Fruit fly (Drosophila melanogaster) whole organism, adult: Measurements from ENCODE around the gene CG13643.

Experiments used
- CG11617 ChIP-seq: fragments of 200-800 bp; sonication (Bioruptor generic); optimal IDR thresholded peaks from 2 replicates; lab custom pipeline; 2017; ENCODE audit warnings: mild to moderate bottlenecking, missing biosample characterization, missing genetic modification reagents, missing genetic modification characterization
- CG12768 ChIP-seq: fragments of 200-800 bp; sonication (Bioruptor generic); optimal IDR thresholded peaks from 2 replicates; lab custom pipeline; 2017; ENCODE audit warnings: missing biosample characterization, missing genetic modification characterization, mild to moderate bottlenecking, moderate library complexity, missing genetic modification reagents
- CG14711 ChIP-seq: fragments of 200-800 bp; sonication (Bioruptor generic); optimal IDR thresholded peaks from 2 replicates; lab custom pipeline; 2018; ENCODE audit warnings: missing biosample characterization, mild to moderate bottlenecking, missing genetic modification characterization, moderate library complexity
- CG1620 ChIP-seq: fragments of 200-800 bp; sonication (Bioruptor generic); optimal IDR thresholded peaks from 2 replicates; lab custom pipeline; 2016; ENCODE audit warnings: missing biosample characterization, missing genetic modification characterization
- CG33017 ChIP-seq: fragments of 200-800 bp; sonication (Bioruptor generic); optimal IDR thresholded peaks from 2 replicates; lab custom pipeline; 2018; ENCODE audit warnings: missing biosample characterization, mild to moderate bottlenecking, missing genetic modification characterization, moderate library complexity
- CG5204 ChIP-seq: fragments of 200-800 bp; sonication (Bioruptor generic); optimal IDR thresholded peaks from 2 replicates; lab custom pipeline; 2016; ENCODE audit warnings: missing biosample characterization, missing genetic modification characterization
- CG7045 ChIP-seq: fragments of 200-800 bp; sonication (Bioruptor generic); optimal IDR thresholded peaks from 2 replicates; lab custom pipeline; 2017; ENCODE audit warnings: missing biosample characterization, mild to moderate bottlenecking, missing genetic modification characterization
- CG7101 ChIP-seq: fragments of 200-800 bp; sonication (Bioruptor generic); optimal IDR thresholded peaks from 2 replicates; lab custom pipeline; 2018; ENCODE audit warnings: missing biosample characterization, mild to moderate bottlenecking, missing genetic modification characterization, moderate library complexity
- Clk ChIP-seq: fragments of 200-800 bp; sonication (Bioruptor generic); optimal IDR thresholded peaks from 2 replicates; lab custom pipeline; 2017; ENCODE audit warnings: missing biosample characterization, missing genetic modification characterization
- Crg-1 ChIP-seq: fragments of 200-800 bp; sonication (Bioruptor generic); optimal IDR thresholded peaks from 2 replicates; lab custom pipeline; 2016; ENCODE audit warnings: missing biosample characterization, missing genetic modification characterization
- Hr96 ChIP-seq: fragments of 200-800 bp; sonication (Bioruptor generic); optimal IDR thresholded peaks from 2 replicates; lab custom pipeline; 2016; ENCODE audit warnings: missing biosample characterization, missing genetic modification characterization
- Mnt ChIP-seq: fragments of 200-800 bp; sonication (Bioruptor generic); optimal IDR thresholded peaks from 2 replicates; lab custom pipeline; 2016; ENCODE audit warnings: missing biosample characterization, mild to moderate bottlenecking, missing genetic modification characterization
- bab1 ChIP-seq: fragments of 200-800 bp; sonication (Bioruptor generic); optimal IDR thresholded peaks from 3 replicates; lab custom pipeline; 2019; ENCODE audit warnings: missing biosample characterization, mild to moderate bottlenecking, missing genetic modification characterization, moderate library complexity
- cic ChIP-seq: fragments of 200-800 bp; sonication (Bioruptor generic); optimal IDR thresholded peaks from 2 replicates; lab custom pipeline; 2017; ENCODE audit warnings: missing biosample characterization, mild to moderate bottlenecking, missing genetic modification characterization, moderate library complexity
- cnc ChIP-seq, 2 experiments: fragments of >200 bp; optimal IDR thresholded peaks; 2 replicates each; lab custom pipeline; 2017
- kay ChIP-seq: fragments of 200-800 bp; sonication (Bioruptor generic); peaks from one replicate; lab custom pipeline; 2016; ENCODE audit warnings: missing biosample characterization, missing genetic modification characterization, borderline replicate concordance
- ovo ChIP-seq: fragments of 200-800 bp; sonication (Bioruptor generic); optimal IDR thresholded peaks from 2 replicates; lab custom pipeline; 2016; ENCODE audit warnings: missing biosample characterization, missing genetic modification characterization
- pad ChIP-seq: fragments of 200-800 bp; sonication (Bioruptor generic); optimal IDR thresholded peaks from 3 replicates; lab custom pipeline; 2017; ENCODE audit warnings: missing biosample characterization, missing genetic modification characterization, mild to moderate bottlenecking, moderate library complexity, missing genetic modification reagents
- tj ChIP-seq: fragments of 200-800 bp; sonication (Bioruptor generic); optimal IDR thresholded peaks from 3 replicates; lab custom pipeline; 2017; ENCODE audit warnings: missing biosample characterization, mild to moderate bottlenecking, missing genetic modification characterization, moderate library complexity
- toe ChIP-seq: fragments of 200-800 bp; sonication (Bioruptor generic); optimal IDR thresholded peaks from 2 replicates; lab custom pipeline; 2016; ENCODE audit warnings: missing biosample characterization, missing genetic modification characterization

Gene CG13643

dm6 chr3R:24914864-24915263, 9.1 kb upstream of the CG13643 start:
- no peak for TF ChIP-seq pad (GFP tag; lab: Kevin White, UChicago)
- no peak for TF ChIP-seq cic (GFP tag; lab: Kevin White, UChicago)
- no peak for TF ChIP-seq bab1 (GFP tag; lab: Kevin White, UChicago)
- TF ChIP-seq CG1620 (GFP tag; lab: Kevin White, UChicago), result no peak
- no peak for TF ChIP-seq CG11617 (GFP tag; lab: Kevin White, UChicago)
- no peak for TF ChIP-seq CG7045 (GFP tag; lab: Kevin White, UChicago)
- TF ChIP-seq Clk, result no peak
- TF ChIP-seq CG33017, result no peak
- TF ChIP-seq CG12768 (GFP tag; lab: Kevin White, UChicago), result no peak
- TF ChIP-seq CG5204, result no peak
- no peak for TF ChIP-seq kay
- TF ChIP-seq tj (GFP tag; lab: Kevin White, UChicago), result no peak
- no peak for TF ChIP-seq Hr96 (GFP tag; lab: Kevin White, UChicago)
- no peak for TF ChIP-seq CG7101

dm6 chr3R:24910097-24910496, 4.3 kb upstream of the CG13643 start:
- TF ChIP-seq CG12768 (GFP tag; lab: Kevin White, UChicago), result no peak
- TF ChIP-seq kay, result peak; percentile 48
- TF ChIP-seq Mnt, result no peak
- TF ChIP-seq tj (GFP tag; lab: Kevin White, UChicago), result no peak
- no peak for TF ChIP-seq CG11617 (GFP tag; lab: Kevin White, UChicago)
- TF ChIP-seq CG1620 (GFP tag; lab: Kevin White, UChicago), result no peak
- no peak for TF ChIP-seq toe (GFP tag; lab: Kevin White, UChicago)

dm6 chr3R:24908034-24908433, 2.2 kb upstream of the CG13643 start:
- no peak for TF ChIP-seq CG7101
- no peak for TF ChIP-seq tj (GFP tag; lab: Kevin White, UChicago)
- no peak for TF ChIP-seq bab1 (GFP tag; lab: Kevin White, UChicago)
- no peak for TF ChIP-seq CG14711 (tag; lab: Kevin White, UChicago)
- no peak for TF ChIP-seq CG1620 (GFP tag; lab: Kevin White, UChicago)
- no peak for TF ChIP-seq pad (GFP tag; lab: Kevin White, UChicago)
- TF ChIP-seq kay, result no peak
- TF ChIP-seq Clk, result no peak
- TF ChIP-seq CG7045 (GFP tag; lab: Kevin White, UChicago), result no peak
- no peak for TF ChIP-seq CG11617 (GFP tag; lab: Kevin White, UChicago)
- TF ChIP-seq Mnt, result no peak
- TF ChIP-seq ovo (GFP tag; lab: Kevin White, UChicago), result no peak
- TF ChIP-seq toe (GFP tag; lab: Kevin White, UChicago), result no peak
- no peak for TF ChIP-seq cnc (optimal IDR thresholded peaks at IDR 0.05; lab: Kevin White, UChicago)

- TF ChIP-seq tj (GFP tag; lab: Kevin White, UChicago), result no peak
- no peak for TF ChIP-seq CG14711 (tag; lab: Kevin White, UChicago)
- TF ChIP-seq toe (GFP tag; lab: Kevin White, UChicago), result no peak
- TF ChIP-seq Clk, result no peak
- no peak for TF ChIP-seq Crg-1 (GFP tag; lab: Kevin White, UChicago)
- TF ChIP-seq CG7101, result no peak
- TF ChIP-seq cnc (optimal IDR thresholded peaks at IDR 0.05; lab: Kevin White, UChicago), result no peak
- no peak for TF ChIP-seq cic (GFP tag; lab: Kevin White, UChicago)
- TF ChIP-seq CG7045 (GFP tag; lab: Kevin White, UChicago), result no peak
- no peak for TF ChIP-seq CG33017
- no peak for TF ChIP-seq CG1620 (GFP tag; lab: Kevin White, UChicago)
- no peak for TF ChIP-seq kay
- no peak for TF ChIP-seq bab1 (GFP tag; lab: Kevin White, UChicago)
- TF ChIP-seq Mnt, result no peak
- TF ChIP-seq CG11617 (GFP tag; lab: Kevin White, UChicago), result no peak
- TF ChIP-seq Hr96 (GFP tag; lab: Kevin White, UChicago), result no peak
- no peak for TF ChIP-seq ovo (GFP tag; lab: Kevin White, UChicago)
- TF ChIP-seq CG5204, result no peak
- no peak for TF ChIP-seq CG12768 (GFP tag; lab: Kevin White, UChicago)
Measured at dm6 chr3R:24906648-24907047, 844 bp upstream of the CG13643 start.

DNA sequence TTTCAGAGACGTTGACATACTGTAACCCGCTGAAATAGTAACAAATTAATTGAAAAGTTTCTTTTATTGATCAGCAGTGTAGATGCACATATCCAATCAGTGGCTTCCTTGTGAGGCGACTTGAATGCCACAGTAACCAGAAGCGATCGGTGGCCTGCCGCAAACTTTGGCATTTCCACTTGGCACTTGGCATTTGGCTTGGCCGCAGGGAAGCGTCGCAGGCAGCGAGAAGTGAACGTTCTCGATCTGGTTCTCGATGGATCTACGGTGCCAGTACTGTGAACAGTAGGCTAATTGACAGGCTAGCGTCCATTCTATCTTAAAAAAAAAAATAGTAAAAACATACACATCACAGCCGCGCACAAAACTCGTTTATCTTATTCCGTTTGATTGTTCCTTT, 5.0 kb downstream of the CG13643 start, which contains the start of gene CG10845:
Gene CG10845, plus strand, starts transcription at position 301 of the 400 bp plus-strand sequence.
- TF ChIP-seq CG1620 (GFP tag; lab: Kevin White, UChicago) (no peak), tj (GFP tag; lab: Kevin White, UChicago) (no peak), Hr96 (GFP tag; lab: Kevin White, UChicago) (no peak), toe (GFP tag; lab: Kevin White, UChicago) (no peak), CG5204 (no peak), CG12768 (GFP tag; lab: Kevin White, UChicago) (no peak), cic (GFP tag; lab: Kevin White, UChicago) (no peak), kay (no peak), CG14711 (tag; lab: Kevin White, UChicago) (no peak), Crg-1 (GFP tag; lab: Kevin White, UChicago) (no peak), ovo (GFP tag; lab: Kevin White, UChicago) (no peak), cnc (optimal IDR thresholded peaks at IDR 0.05; lab: Kevin White, UChicago) (no peak), CG11617 (GFP tag; lab: Kevin White, UChicago) (no peak), bab1 (GFP tag; lab: Kevin White, UChicago) (no peak), pad (GFP tag; lab: Kevin White, UChicago) (no peak), CG7101 (no peak)

DNA sequence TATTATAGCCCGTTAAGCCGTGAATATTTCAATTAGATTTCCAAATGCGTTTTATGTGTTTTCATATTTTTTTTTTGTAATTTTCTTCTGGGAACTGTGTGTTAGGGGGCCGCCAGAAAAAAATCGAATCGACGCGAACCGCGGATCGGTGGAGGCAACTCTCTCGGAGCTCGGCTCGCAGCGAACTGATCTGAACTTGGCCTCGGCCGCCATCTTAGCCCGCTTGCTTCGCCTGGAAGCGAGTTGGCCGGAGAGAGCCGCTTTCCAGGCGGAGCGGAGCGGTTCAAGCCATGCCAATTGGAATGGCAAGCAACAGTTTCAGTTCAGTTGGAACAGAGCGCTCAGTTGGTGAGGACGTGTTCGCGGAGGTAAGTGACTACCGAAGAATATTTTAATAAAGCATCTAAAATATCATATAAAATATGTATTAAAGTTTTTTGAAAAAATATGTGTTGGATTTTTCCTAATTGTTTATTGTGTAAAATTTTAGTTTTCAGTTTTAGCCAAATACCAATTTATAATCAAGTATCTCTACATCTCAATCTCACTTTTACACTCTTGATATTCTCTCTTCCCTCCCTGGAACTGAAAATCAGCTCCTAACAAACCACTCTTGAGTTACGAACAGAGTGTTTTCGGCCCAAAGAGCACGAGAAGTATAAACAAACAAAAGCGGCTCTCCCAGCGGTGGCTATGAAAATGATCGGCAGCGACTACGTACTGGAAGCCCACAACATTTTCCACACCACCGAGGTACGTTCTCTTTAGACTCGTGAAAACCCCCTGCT, 11.2 kb downstream of the CG13643 start, which contains the start of the genes CG31121 and CG11069:
Gene CG31121, minus strand, starts transcription at position 187 of the 788 bp plus-strand sequence.
Gene CG11069, plus strand, starts transcription at position 324 of the 788 bp plus-strand sequence.
- no peak for TF ChIP-seq Hr96 (GFP tag; lab: Kevin White, UChicago)
- TF ChIP-seq tj (GFP tag; lab: Kevin White, UChicago), result peak; percentile 18
- no peak for TF ChIP-seq pad (GFP tag; lab: Kevin White, UChicago)
- TF ChIP-seq Crg-1 (GFP tag; lab: Kevin White, UChicago), result no peak
- TF ChIP-seq Mnt, result no peak
